Fruit fly (Drosophila melanogaster): Measurements from ENCODE around the gene RhoGAP71E.

Gene RhoGAP71E

dm6 chr3L:15588514-15589138 lies at the start of gene RhoGAP71E (continued):
- TF ChIP-seq CG12299 (tag; optimal IDR thresholded peaks at IDR 0.05) (peak; percentile 34), eyg (GFP tag; optimal IDR thresholded peaks at IDR 0.05) (no peak), pnt (GFP tag; optimal IDR thresholded peaks at IDR 0.05) (no peak), al (GFP tag; IDR thresholded peaks at IDR 0.05) (peak; percentile 51; the same call in 1 of the 2 replicates), bowl (GFP tag; IDR thresholded peaks at IDR 0.05) (no peak), CG10209 (GFP tag; optimal IDR thresholded peaks at IDR 0.05) (peak; percentile 29), pho (GFP tag; optimal IDR thresholded peaks at IDR 0.05) (no peak), lov (optimal IDR thresholded peaks at IDR 0.05) (no peak), lov (GFP tag; IDR thresholded peaks at IDR 0.05) (0 out of 3 replicates have a peak, but pooled peaks have one; percentile 28), jigr1 (GFP tag; IDR thresholded peaks at IDR 0.05) (no peak), ssp (GFP tag; IDR thresholded peaks at IDR 0.05) (no peak), en (GFP tag; optimal IDR thresholded peaks at IDR 0.05) (no peak), fu2 (GFP tag; optimal IDR thresholded peaks at IDR 0.05) (no peak), sim (GFP tag; IDR thresholded peaks at IDR 0.05) (no peak), mld (GFP tag; IDR thresholded peaks at IDR 0.05; ENCODE audit: partially characterized antibody) (no peak), CG16779 (GFP tag; IDR thresholded peaks at IDR 0.05) (no peak), CG12155 (GFP tag; optimal IDR thresholded peaks at IDR 0.05) (peak; percentile 15), Neu2 (GFP tag; optimal IDR thresholded peaks at IDR 0.05; ENCODE audit: borderline replicate concordance) (no peak), grn (GFP tag; optimal IDR thresholded peaks at IDR 0.05) (no peak), CG7271 (tag; optimal IDR thresholded peaks at IDR 0.05) (no peak), CkIIα-i1 (GFP tag; IDR thresholded peaks at IDR 0.05) (no peak), CTCF (GFP tag; optimal IDR thresholded peaks at IDR 0.05) (no peak), dmrt11E (tag; optimal IDR thresholded peaks at IDR 0.05) (peak; percentile 21), scrt (GFP tag; optimal IDR thresholded peaks at IDR 0.05) (peak; percentile 33), otp (GFP tag; IDR thresholded peaks at IDR 0.05) (peak; percentile 35; the same call in 1 of the 3 replicates), TFAM (GFP tag; optimal IDR thresholded peaks at IDR 0.05) (no peak), CG4404 (GFP tag; IDR thresholded peaks at IDR 0.05) (no peak), CG4820 (GFP tag; optimal IDR thresholded peaks at IDR 0.05) (no peak), CG9932 (GFP tag; IDR thresholded peaks at IDR 0.05) (peak; percentile 57), chm (GFP tag; IDR thresholded peaks at IDR 0.05) (peak; percentile 89), CG14710 (tag; optimal IDR thresholded peaks at IDR 0.05) (peak; percentile 40), peb (GFP tag; IDR thresholded peaks at IDR 0.05) (no peak), CG11456 (GFP tag; IDR thresholded peaks at IDR 0.05) (0 out of 3 replicates have a peak, but pooled peaks have one; percentile 54), CG15011 (GFP tag; optimal IDR thresholded peaks at IDR 0.05) (peak; percentile 13), CG10267 (tag; optimal IDR thresholded peaks at IDR 0.05) (peak; percentile 46), chn (GFP tag; optimal IDR thresholded peaks at IDR 0.05) (no peak), gsb (GFP tag; IDR thresholded peaks at IDR 0.05) (no peak), CG11723 (GFP tag; optimal IDR thresholded peaks at IDR 0.05) (peak; percentile 35), CG13624 (GFP tag; optimal IDR thresholded peaks at IDR 0.05) (peak; percentile 37)

dm6 chr3L:15539903-15540409 lies 48.7 kb upstream of the RhoGAP71E start:
- TF ChIP-seq Pdp1 (GFP tag; optimal IDR thresholded peaks at IDR 0.05) (peak in 1 of 2 experiments; percentile 53), Blimp-1 (GFP tag; optimal IDR thresholded peaks at IDR 0.05) (peak; percentile 12), Med (GFP tag) (peak; percentile 8), CG1602 (GFP tag; optimal IDR thresholded peaks at IDR 0.05) (no peak), kni (GFP tag; optimal IDR thresholded peaks at IDR 0.05) (peak; percentile 12), sens (GFP tag) (peak; percentile 53), CG30431 (GFP tag; optimal IDR thresholded peaks at IDR 0.05) (no peak)

Measured in whole organism, embryonic.